Worm (Caenorhabditis elegans) whole organism, midembryonic: ENCODE data around the gene syx-2.

Source experiments
- cog-1 ChIP-seq: sonication (generic microtip); optimal IDR thresholded peaks from 2 replicates; lab custom pipeline; 2016; ENCODE audit warnings: missing genetic modification characterization, missing compliant biosample characterization
- flt-1 ChIP-seq: fragments of 200-800 bp; sonication (Bioruptor generic); IDR thresholded peaks from 2 replicates; pipeline ENCODE4 v1.3.6; 2022; ENCODE audit warnings: missing genetic modification characterization, missing compliant biosample characterization

DNA sequence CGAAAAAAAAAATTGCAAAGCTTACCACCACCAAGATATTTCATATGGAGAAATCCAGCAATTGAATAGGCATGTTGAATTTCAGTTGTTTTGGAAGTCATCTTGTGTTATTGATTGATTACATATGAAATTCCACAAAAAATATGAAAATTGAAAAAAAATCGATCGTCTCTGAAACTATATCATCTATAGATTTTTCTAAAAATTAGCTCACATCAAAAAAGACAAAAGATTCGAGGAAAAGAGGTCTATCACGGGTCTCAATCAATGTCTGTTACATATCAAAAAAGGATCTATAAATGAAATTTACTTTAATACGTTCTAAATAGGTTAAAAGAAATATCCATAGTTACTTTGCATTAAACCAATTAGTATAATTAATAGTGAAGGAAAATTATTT lies 52.5 kb downstream of the syx-2 start, which contains the start of gene tbc-19:
- TF ChIP-seq cog-1 (tag; lab: Kevin White, UChicago), result no peak
- no peak for TF ChIP-seq flt-1 (GFP tag; lab: Robert Waterston, UW)
